Fruit fly (Drosophila melanogaster): ENCODE results near the gene CG11983.
A peak's percentile ranks its signal among the peaks of the same experiment; 100 is the strongest.

The CG11983 gene

DNA sequence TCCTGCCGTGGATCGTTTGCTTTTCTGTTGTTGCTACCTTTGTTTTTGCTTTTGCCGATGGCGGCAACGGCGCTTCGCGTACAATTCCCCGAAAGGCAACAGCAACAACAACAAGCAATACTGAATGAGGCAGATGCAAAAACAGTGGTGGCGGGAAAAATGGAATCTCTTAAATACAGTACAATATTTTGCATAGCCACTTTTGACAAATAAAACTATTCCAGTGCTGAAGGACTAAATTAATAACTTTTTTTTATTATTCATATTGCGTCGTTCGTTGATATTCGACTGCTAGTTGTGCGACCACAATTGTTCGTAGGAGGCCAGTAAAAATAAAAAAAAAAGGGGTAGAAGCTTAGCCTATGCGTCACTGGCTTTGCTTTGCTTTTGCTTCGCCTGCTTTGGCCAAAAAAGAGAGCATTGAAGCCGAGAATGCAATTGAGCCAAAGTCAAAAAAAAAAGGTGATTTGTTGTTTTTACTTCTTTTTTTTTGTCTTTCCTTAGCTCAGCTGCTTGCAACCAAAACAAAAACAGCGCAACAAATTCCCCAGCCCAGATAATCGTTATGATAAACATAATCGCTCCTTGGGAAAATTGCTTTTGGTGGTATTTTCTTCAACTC is 23.8 kb downstream of the CG11983 start (continued):
- TF ChIP-seq ATbp (GFP tag; optimal IDR thresholded peaks at IDR 0.05) (peak; percentile 92), CG15011 (GFP tag; optimal IDR thresholded peaks at IDR 0.05) (peak; percentile 76), CG14050 (GFP tag; IDR thresholded peaks at IDR 0.05) (peak; percentile 87), CG13775 (GFP tag; optimal IDR thresholded peaks at IDR 0.05) (peak; percentile 78), CG18011 (GFP tag; optimal IDR thresholded peaks at IDR 0.05) (peak; percentile 70), CG17568 (GFP tag; optimal IDR thresholded peaks at IDR 0.05) (peak; percentile 85), Asciz (GFP tag; optimal IDR thresholded peaks at IDR 0.05) (peak; percentile 87), NC2β (GFP tag; optimal IDR thresholded peaks at IDR 0.05) (peak; percentile 73), CG8359 (GFP tag; optimal IDR thresholded peaks at IDR 0.05; ENCODE audit: borderline replicate concordance) (no peak), CG3847 (GFP tag; IDR thresholded peaks at IDR 0.05) (peak; percentile 86), CG3838 (GFP tag; optimal IDR thresholded peaks at IDR 0.05) (peak; percentile 71), CG10267 (tag; optimal IDR thresholded peaks at IDR 0.05) (peak; percentile 79), kay (GFP tag; optimal IDR thresholded peaks at IDR 0.05) (peak; percentile 77), pnt (GFP tag; optimal IDR thresholded peaks at IDR 0.05) (peak; percentile 80), CG4404 (GFP tag; IDR thresholded peaks at IDR 0.05) (peak; percentile 69), CG17912 (GFP tag; optimal IDR thresholded peaks at IDR 0.05) (no peak), ac (GFP tag; optimal IDR thresholded peaks at IDR 0.05) (peak; percentile 46), CG10543 (GFP tag; optimal IDR thresholded peaks at IDR 0.05) (no peak), inv (GFP tag; IDR thresholded peaks at IDR 0.05; ENCODE audit: partially characterized antibody) (no peak), CG2889 (GFP tag; IDR thresholded peaks at IDR 0.05) (peak; percentile 87), Dp (GFP tag; optimal IDR thresholded peaks at IDR 0.05) (no peak), run (tag; optimal IDR thresholded peaks at IDR 0.05) (peak; percentile 79), ab (GFP tag; optimal IDR thresholded peaks at IDR 0.05) (no peak), CG2712 (tag; optimal IDR thresholded peaks at IDR 0.05) (peak; percentile 86), luna (GFP tag; optimal IDR thresholded peaks at IDR 0.05) (peak; percentile 42), CG11247 (GFP tag; IDR thresholded peaks at IDR 0.05) (peak; percentile 78), ara (GFP tag; IDR thresholded peaks at IDR 0.05) (peak; percentile 88), mirr (GFP tag; optimal IDR thresholded peaks at IDR 0.05) (no peak), cg (GFP tag; optimal IDR thresholded peaks at IDR 0.05) (no peak), Dek (tag; optimal IDR thresholded peaks at IDR 0.05) (peak; percentile 85), CG7963 (GFP tag; IDR thresholded peaks at IDR 0.05; ENCODE audit: partially characterized antibody) (no peak), NC2α (GFP tag; optimal IDR thresholded peaks at IDR 0.05) (peak; percentile 59), CG10366 (GFP tag; IDR thresholded peaks at IDR 0.05) (peak; percentile 92), CG10565 (GFP tag; optimal IDR thresholded peaks at IDR 0.05) (peak; percentile 42), so (GFP tag; IDR thresholded peaks at IDR 0.05) (peak; percentile 92), CG6272 (GFP tag; IDR thresholded peaks at IDR 0.05) (peak; percentile 80), Aef1 (GFP tag; IDR thresholded peaks at IDR 0.05) (peak; percentile 92), Drgx (GFP tag; IDR thresholded peaks at IDR 0.05) (peak; percentile 99), Antp (GFP tag; optimal IDR thresholded peaks at IDR 0.05) (peak; percentile 79), Meics (GFP tag; optimal IDR thresholded peaks at IDR 0.05) (peak; percentile 87), Poxn (GFP tag; IDR thresholded peaks at IDR 0.05) (no peak), gsb (GFP tag; IDR thresholded peaks at IDR 0.05) (peak; percentile 81), Myb (GFP tag; optimal IDR thresholded peaks at IDR 0.05) (peak; percentile 61), nau (GFP tag; optimal IDR thresholded peaks at IDR 0.05) (peak; percentile 80), sens (GFP tag) (peak; percentile 97), amos (GFP tag; IDR thresholded peaks at IDR 0.05; ENCODE audit: partially characterized antibody) (no peak), Dll (GFP tag; IDR thresholded peaks at IDR 0.05; ENCODE audit: partially characterized antibody) (no peak), Hr78 (GFP tag; optimal IDR thresholded peaks at IDR 0.05) (peak in 1 of 2 experiments; percentile 46), ind (GFP tag; optimal IDR thresholded peaks at IDR 0.05) (peak; percentile 87), sqz (GFP tag; optimal IDR thresholded peaks at IDR 0.05) (peak; percentile 95)

All from whole organism, embryonic.